Worm (Caenorhabditis elegans) whole organism, early embryonic: Measurements from ENCODE around the gene C07G3.15.

Source experiments
- B0310.2 ChIP-seq: sonication (generic microtip); optimal IDR thresholded peaks from 2 replicates; lab custom pipeline; 2016; ENCODE audit warnings: mild to moderate bottlenecking, missing genetic modification characterization, missing compliant biosample characterization
- F13C5.2 ChIP-seq: sonication (generic microtip); optimal IDR thresholded peaks from 2 replicates; lab custom pipeline; 2017; ENCODE audit warnings: mild to moderate bottlenecking, missing genetic modification characterization, inconsistent platforms, missing compliant biosample characterization
- aly-1 ChIP-seq: sonication (generic microtip); optimal IDR thresholded peaks from 2 replicates; lab custom pipeline; 2016; ENCODE audit warnings: missing genetic modification characterization, missing compliant biosample characterization
- ama-1 ChIP-seq: fragments of 150-350 bp; optimal IDR thresholded peaks from 2 replicates; lab custom pipeline; 2014
- ceh-13 ChIP-seq: fragments of 200-800 bp; sonication (Bioruptor generic); optimal IDR thresholded peaks from 2 replicates; lab custom pipeline; 2018; ENCODE audit warnings: mild to moderate bottlenecking, missing genetic modification characterization, missing compliant biosample characterization
- ceh-36 ChIP-seq: sonication (generic microtip); optimal IDR thresholded peaks from 2 replicates; lab custom pipeline; 2016; ENCODE audit warnings: missing genetic modification characterization, inconsistent platforms, missing compliant biosample characterization
- ets-7 ChIP-seq: sonication (generic microtip); optimal IDR thresholded peaks from 2 replicates; lab custom pipeline; 2016; ENCODE audit warnings: missing genotype, missing genetic modification characterization, missing compliant biosample characterization
- flt-1 ChIP-seq: fragments of 200-800 bp; sonication (Bioruptor generic); IDR thresholded peaks from 2 replicates; pipeline ENCODE4 v1.3.6; 2022; ENCODE audit warnings: missing genetic modification characterization, missing compliant biosample characterization
- hmbx-1 ChIP-seq: sonication (generic microtip); optimal IDR thresholded peaks from 2 replicates; lab custom pipeline; 2016; ENCODE audit warnings: mild to moderate bottlenecking, missing genetic modification characterization, missing compliant biosample characterization
- hmg-4 ChIP-seq: fragments of 200-800 bp; sonication (Bioruptor generic); optimal IDR thresholded peaks from 2 replicates; lab custom pipeline; 2018; ENCODE audit warnings: mild to moderate bottlenecking, missing genetic modification characterization, missing compliant biosample characterization
- hnd-1 ChIP-seq: sonication (generic microtip); optimal IDR thresholded peaks from 2 replicates; lab custom pipeline; 2016; ENCODE audit warnings: missing genetic modification characterization, missing compliant biosample characterization
- pes-1 ChIP-seq: fragments of 200-800 bp; sonication (Bioruptor generic); IDR thresholded peaks from 2 replicates; pipeline ENCODE4 v1.3.6; 2022; ENCODE audit warnings: missing genetic modification reagents, missing genetic modification characterization, missing compliant biosample characterization
- scrt-1 ChIP-seq: fragments of 200-800 bp; sonication (Bioruptor generic); IDR thresholded peaks from 2 replicates; pipeline ENCODE4 v1.3.6; 2022; ENCODE audit warnings: missing genetic modification characterization, missing compliant biosample characterization
- sea-1 ChIP-seq: fragments of 200-800 bp; sonication (Bioruptor generic); conservative IDR thresholded peaks from 2 replicates; pipeline ENCODE4 v1.3.6; 2022; ENCODE audit warnings: missing genetic modification characterization, missing compliant biosample characterization
- tbx-11 ChIP-seq: fragments of 200-800 bp; sonication (Bioruptor generic); IDR thresholded peaks from 2 replicates; pipeline ENCODE4 v1.3.6; 2022; ENCODE audit warnings: missing genetic modification characterization, missing compliant biosample characterization
- tbx-37 ChIP-seq: fragments of 200-800 bp; sonication (Bioruptor generic); conservative IDR thresholded peaks from 2 replicates; pipeline ENCODE4 v1.3.6; 2022; ENCODE audit warnings: missing genetic modification reagents, missing genetic modification characterization, missing compliant biosample characterization
- tra-4 ChIP-seq: sonication (generic microtip); optimal IDR thresholded peaks from 2 replicates; lab custom pipeline; 2017; ENCODE audit warnings: missing genetic modification characterization, missing compliant biosample characterization

Gene C07G3.15

DNA sequence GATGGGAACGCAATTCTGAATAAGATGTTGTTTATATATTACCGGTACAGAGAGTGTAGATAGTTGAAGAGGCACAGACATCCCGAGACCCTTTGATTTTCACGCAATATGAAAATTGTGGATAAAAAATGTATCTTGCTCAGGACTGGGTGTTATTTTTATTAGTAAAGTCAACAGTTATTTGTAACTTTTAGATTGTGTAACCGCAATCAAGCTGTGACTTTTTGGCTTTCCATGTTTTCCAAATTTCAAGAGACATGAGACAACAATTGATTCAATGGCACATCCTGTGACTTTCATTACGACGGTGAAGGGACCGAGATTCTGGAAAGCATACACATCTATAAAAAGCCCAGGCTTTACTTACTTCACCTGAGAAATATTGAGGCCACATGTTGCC, 20.6 kb downstream of the C07G3.15 start:
- TF ChIP-seq flt-1 (GFP tag; lab: Robert Waterston, UW) (no peak), ets-7 (tag; lab: Kevin White, UChicago) (no peak), B0310.2 (tag; lab: Kevin White, UChicago) (no peak), hmg-4 (no peak), tbx-37 (no peak), scrt-1 (GFP tag; lab: Robert Waterston, UW) (no peak), F13C5.2 (tag; lab: Kevin White, UChicago) (no peak), pes-1 (no peak), sea-1 (GFP tag; lab: Robert Waterston, UW) (no peak), tra-4 (no peak), tbx-11 (GFP tag; lab: Robert Waterston, UW) (no peak), aly-1 (tag; lab: Kevin White, UChicago) (no peak), ceh-36 (no peak), ceh-13 (GFP tag; lab: Kevin White, UChicago) (no peak)

DNA sequence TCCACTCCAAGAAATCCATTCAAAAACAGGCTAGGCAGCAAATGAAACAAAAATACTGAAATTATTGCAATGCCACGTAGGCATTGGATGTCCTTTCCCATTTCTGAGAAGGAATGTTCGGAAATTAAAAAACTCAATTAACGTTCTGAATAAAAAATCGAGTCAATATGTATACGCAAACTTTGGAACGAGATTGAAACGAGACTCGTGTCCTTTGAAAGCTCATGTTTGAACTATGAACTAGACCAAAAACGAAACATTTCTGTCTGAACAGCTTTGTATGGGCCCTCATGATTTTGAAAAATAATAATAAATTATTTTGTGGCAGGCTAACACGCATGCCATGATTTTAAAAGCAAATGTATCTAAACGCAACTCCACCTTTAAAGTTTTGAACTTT, 21.8 kb downstream of the C07G3.15 start, which contains the start of gene oac-2:
Gene oac-2 (minus strand): TSS at position 101 of the 400 bp plus-strand sequence.
- TF ChIP-seq pes-1 = no peak
- no peak for TF ChIP-seq B0310.2 (tag; lab: Kevin White, UChicago)
- TF ChIP-seq tbx-37 = no peak
- TF ChIP-seq hmbx-1 = no peak
- no peak for TF ChIP-seq aly-1 (tag; lab: Kevin White, UChicago)
- TF ChIP-seq hnd-1 (tag; lab: Kevin White, UChicago) = no peak
- TF ChIP-seq tbx-11 (GFP tag; lab: Robert Waterston, UW) = no peak
- TF ChIP-seq ceh-36 = no peak
- no peak for TF ChIP-seq ama-1 (lab: Kevin White, UChicago)
- TF ChIP-seq ets-7 (tag; lab: Kevin White, UChicago) = no peak
- no peak for TF ChIP-seq tra-4

DNA sequence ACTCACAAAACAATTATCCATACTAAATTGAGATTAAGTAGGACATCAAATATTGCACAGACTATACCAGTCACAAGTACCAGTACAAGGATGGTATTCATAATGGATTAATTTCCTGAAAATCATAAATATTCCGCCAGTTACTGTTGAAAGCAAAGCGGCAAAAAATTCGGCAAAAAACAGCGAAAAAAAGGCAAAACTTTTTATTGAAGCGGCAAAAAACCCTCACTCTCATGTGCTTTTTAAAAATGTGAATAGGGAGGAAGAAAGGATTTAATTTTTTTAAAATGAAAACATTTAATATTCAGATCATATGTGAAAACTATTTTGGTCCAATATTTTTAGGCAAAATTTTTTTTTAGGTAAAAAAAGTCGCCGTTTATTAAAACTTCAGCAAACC, 26.0 kb downstream of the C07G3.15 start, which contains the start of gene srbc-29:
Gene srbc-29 (minus strand): TSS at position 101 of the 400 bp plus-strand sequence.
- TF ChIP-seq sea-1 (GFP tag; lab: Robert Waterston, UW) (no peak), tbx-37 (no peak), ceh-36 (no peak), ama-1 (lab: Kevin White, UChicago) (no peak), flt-1 (GFP tag; lab: Robert Waterston, UW) (no peak), tbx-11 (GFP tag; lab: Robert Waterston, UW) (no peak), hmbx-1 (no peak), F13C5.2 (tag; lab: Kevin White, UChicago) (no peak), hnd-1 (tag; lab: Kevin White, UChicago) (no peak)

DNA sequence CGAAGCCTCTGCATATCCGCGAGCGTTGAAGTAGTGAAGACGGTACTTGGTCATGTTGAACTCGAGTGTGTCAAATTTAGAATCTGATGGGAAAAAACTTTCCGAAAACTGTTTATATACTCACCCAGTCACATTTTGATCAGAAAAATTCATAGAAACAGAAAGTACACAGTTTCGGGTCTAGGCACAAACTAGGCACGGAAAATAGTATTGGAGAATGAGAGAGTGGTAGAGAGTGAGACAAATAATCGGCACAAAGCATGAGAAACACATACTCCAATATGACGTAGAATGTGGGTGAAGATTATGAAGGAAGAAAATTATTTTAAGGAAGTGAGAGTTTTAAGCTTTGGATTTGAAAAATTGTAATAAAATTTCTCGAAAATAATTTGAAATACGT, 28.3 kb downstream of the C07G3.15 start, which contains the start of gene gst-33:
Gene gst-33 (minus strand): TSS at position 127 of the 400 bp plus-strand sequence.
- TF ChIP-seq flt-1 (GFP tag; lab: Robert Waterston, UW) (no peak), hmg-4 (no peak), ama-1 (lab: Kevin White, UChicago) (no peak), tbx-11 (GFP tag; lab: Robert Waterston, UW) (no peak), ceh-36 (no peak), B0310.2 (tag; lab: Kevin White, UChicago) (no peak), hnd-1 (tag; lab: Kevin White, UChicago) (no peak), scrt-1 (GFP tag; lab: Robert Waterston, UW) (no peak), ets-7 (tag; lab: Kevin White, UChicago) (no peak), ceh-13 (GFP tag; lab: Kevin White, UChicago) (no peak), tra-4 (no peak)

DNA sequence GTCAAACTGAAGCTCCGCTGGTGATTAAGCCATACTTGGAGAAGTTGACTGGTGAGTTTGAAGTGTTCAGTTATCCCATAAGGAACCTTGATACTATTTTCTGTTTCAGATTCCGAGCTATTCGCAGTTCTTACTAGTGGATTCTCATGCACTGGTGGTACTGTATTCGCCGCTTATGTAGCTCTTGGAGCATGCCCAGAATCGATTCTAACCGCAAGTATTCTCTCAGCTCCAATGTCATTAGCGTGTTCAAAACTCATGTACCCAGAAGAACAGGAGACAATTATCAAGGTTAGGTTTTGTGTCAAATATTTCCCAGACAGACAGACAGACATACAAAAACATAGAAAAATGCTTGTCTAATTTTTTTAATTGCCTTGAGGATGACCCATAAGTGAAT, 31.9 kb downstream of the C07G3.15 start:
- TF ChIP-seq tbx-11 (GFP tag; lab: Robert Waterston, UW) (no peak), F13C5.2 (tag; lab: Kevin White, UChicago) (no peak), B0310.2 (tag; lab: Kevin White, UChicago) (no peak), tbx-37 (no peak), ets-7 (tag; lab: Kevin White, UChicago) (no peak), hnd-1 (tag; lab: Kevin White, UChicago) (no peak)

DNA sequence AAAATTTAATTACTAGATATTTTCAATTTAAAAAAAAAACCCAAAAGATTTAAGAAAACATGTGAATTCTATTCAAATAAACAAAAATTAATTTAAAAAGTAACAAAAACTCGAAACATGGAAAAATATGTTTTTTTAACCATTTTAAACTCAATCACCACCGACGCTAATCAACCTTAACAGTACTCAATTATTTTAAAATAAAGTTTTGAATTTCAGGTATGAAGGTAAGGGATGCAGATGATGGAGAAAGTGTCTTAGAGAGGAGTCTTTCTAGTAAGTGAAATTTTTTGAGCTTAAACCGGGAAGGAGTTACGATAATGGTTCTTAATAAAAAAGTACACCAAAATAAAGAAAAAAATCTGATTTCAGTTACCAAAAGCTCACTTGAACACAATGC, 33.3 kb downstream of the C07G3.15 start, which contains the start of gene slc-28.1:
Gene slc-28.1 (plus strand): TSS at position 301 of the 400 bp plus-strand sequence.
- no peak for TF ChIP-seq ama-1 (lab: Kevin White, UChicago)
- no peak for TF ChIP-seq F13C5.2 (tag; lab: Kevin White, UChicago)

DNA sequence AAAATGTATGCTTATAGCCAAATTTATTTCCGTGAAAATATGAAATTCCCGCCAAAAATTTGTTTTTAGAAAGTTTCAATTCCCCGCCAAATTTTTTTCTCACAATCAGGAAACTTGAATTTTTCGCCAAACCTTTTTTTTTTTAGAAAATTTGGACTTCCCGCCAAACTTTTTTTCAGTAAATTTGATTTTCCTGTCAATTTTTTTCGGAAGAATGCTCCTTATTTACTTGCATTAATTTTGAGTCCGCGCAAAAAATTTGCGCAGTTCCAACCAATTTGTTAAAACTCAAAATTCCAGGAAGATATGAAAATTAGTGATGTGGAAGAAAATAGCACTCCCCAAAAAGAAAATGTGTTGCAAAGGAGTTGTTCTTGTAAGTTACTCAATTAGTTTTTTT, 36.9 kb downstream of the C07G3.15 start, which contains the start of gene slc-28.2:
Gene slc-28.2 (plus strand): TSS at position 301 of the 400 bp plus-strand sequence.
- TF ChIP-seq ets-7 (tag; lab: Kevin White, UChicago) = no peak
- TF ChIP-seq scrt-1 (GFP tag; lab: Robert Waterston, UW) = no peak
- no peak for TF ChIP-seq tbx-11 (GFP tag; lab: Robert Waterston, UW)
- TF ChIP-seq ama-1 (lab: Kevin White, UChicago) = no peak
- TF ChIP-seq ceh-36 = no peak
- TF ChIP-seq tbx-37 = no peak
- no peak for TF ChIP-seq B0310.2 (tag; lab: Kevin White, UChicago)
- TF ChIP-seq tra-4 = no peak
- TF ChIP-seq pes-1 = no peak
- TF ChIP-seq hmg-4 = no peak
- no peak for TF ChIP-seq F13C5.2 (tag; lab: Kevin White, UChicago)
- no peak for TF ChIP-seq flt-1 (GFP tag; lab: Robert Waterston, UW)
- no peak for TF ChIP-seq hnd-1 (tag; lab: Kevin White, UChicago)
- TF ChIP-seq hmbx-1 = no peak

DNA sequence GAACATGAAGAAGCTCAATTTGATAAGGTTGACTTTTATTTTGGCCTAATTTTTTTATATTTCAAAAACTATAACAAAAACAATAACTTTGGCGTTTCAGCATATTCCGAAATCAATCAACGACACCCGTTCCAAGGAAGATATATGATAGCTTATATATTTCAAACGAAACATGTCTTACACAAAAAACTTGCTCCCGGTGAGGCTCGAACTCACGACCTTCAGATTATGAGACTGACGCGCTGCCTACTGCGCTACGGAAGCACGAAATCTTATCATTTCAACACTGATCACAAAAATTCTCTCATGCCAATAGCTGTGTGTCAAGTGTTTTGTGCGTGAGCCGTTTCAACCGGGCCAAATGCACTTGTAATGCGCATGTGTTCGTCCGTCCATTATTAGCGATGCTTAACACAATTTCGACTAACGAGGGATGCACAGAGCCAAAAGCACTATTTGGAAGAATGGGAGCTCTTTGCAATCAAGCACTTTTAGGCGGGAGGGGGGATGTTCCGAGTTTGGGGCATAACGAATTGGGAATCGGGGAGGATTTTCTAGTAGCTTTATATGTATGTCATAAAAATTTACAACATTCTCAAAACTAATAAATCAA, 41.5 kb downstream of the C07G3.15 start:
- peak; percentile 3 for TF ChIP-seq tra-4
- TF ChIP-seq ceh-13 (GFP tag; lab: Kevin White, UChicago) = no peak
- no peak for TF ChIP-seq flt-1 (GFP tag; lab: Robert Waterston, UW)
- no peak for TF ChIP-seq ama-1 (lab: Kevin White, UChicago)
